Worm (Caenorhabditis elegans): ENCODE data around the gene hrpl-1.

The hrpl-1 gene

ce11 chrII:6853059-6853466, 45.5 kb upstream of the hrpl-1 start (continued):
- TF ChIP-seq nhr-6 (tag; optimal IDR thresholded peaks at IDR 0.05) = peak; percentile 16
- TF ChIP-seq daf-19 (GFP tag; conservative IDR thresholded peaks at IDR 0.05) = no peak
- no peak for TF ChIP-seq pqm-1 (tag; optimal IDR thresholded peaks at IDR 0.05)
- TF ChIP-seq snpc-4 (tag; optimal IDR thresholded peaks at IDR 0.05) = no peak
- peak; percentile 16 for TF ChIP-seq jun-1 (tag; optimal IDR thresholded peaks at IDR 0.05)
- peak; percentile 71 for TF ChIP-seq hlh-11 (tag; optimal IDR thresholded peaks at IDR 0.05)
- peak in 1 of 2 experiments; percentile 28 for TF ChIP-seq mdl-1 (tag; optimal IDR thresholded peaks at IDR 0.05)
- no peak for TF ChIP-seq ceh-44 (GFP tag; IDR thresholded peaks at IDR 0.05)
- 0 out of 2 replicates have a peak, but pooled peaks have one; percentile 4 for TF ChIP-seq mxl-2 (GFP tag; conservative IDR thresholded peaks at IDR 0.05)
- TF ChIP-seq nhr-41 (GFP tag; IDR thresholded peaks at IDR 0.05) = peak; percentile 43; the same call in 1 of the 2 replicates

- TF ChIP-seq daf-16 (GFP tag; optimal IDR thresholded peaks at IDR 0.05) (no peak), daf-16 (tag; optimal IDR thresholded peaks at IDR 0.05) (no peak), dmd-9 (GFP tag; IDR thresholded peaks at IDR 0.05) (no peak), aha-1 (tag) (peak; percentile 50)
Measured at ce11 chrII:6858201-6858600, 40.3 kb upstream of the hrpl-1 start, which contains the start of gene dnj-5. Gene dnj-5 (minus strand): TSS chrII:6858301.

- TF ChIP-seq F44E2.7 (GFP tag; IDR thresholded peaks at IDR 0.05) (0 out of 2 replicates have a peak, but pooled peaks have one; percentile 16), lsy-2 (tag; optimal IDR thresholded peaks at IDR 0.05) (peak in 1 of 2 experiments; percentile 32), ceh-44 (GFP tag; IDR thresholded peaks at IDR 0.05) (no peak), R02D3.7 (tag; optimal IDR thresholded peaks at IDR 0.05) (no peak), dve-1 (tag; optimal IDR thresholded peaks at IDR 0.05; ENCODE audit: insufficient read depth) (peak; percentile 24), rbr-2 (tag; optimal IDR thresholded peaks at IDR 0.05) (peak; percentile 17), unc-62 (GFP tag; optimal IDR thresholded peaks at IDR 0.05 in 1 of 2) (peak in 1 of 2 experiments; percentile 97), unc-62 (tag; optimal IDR thresholded peaks at IDR 0.05) (no peak), nhr-25 (tag; optimal IDR thresholded peaks at IDR 0.05; ENCODE audit: borderline replicate concordance, insufficient read depth) (peak; percentile 35), hlh-30 (tag; optimal IDR thresholded peaks at IDR 0.05; ENCODE audit: insufficient read depth) (peak; percentile 4), mes-2 (tag; optimal IDR thresholded peaks at IDR 0.05; ENCODE audit: poor library complexity, severe bottlenecking) (peak; percentile 74), hif-1 (tag; optimal IDR thresholded peaks at IDR 0.05) (peak in 1 of 2 experiments; percentile 2), nhr-6 (tag; optimal IDR thresholded peaks at IDR 0.05) (peak; percentile 2), nhr-41 (GFP tag; IDR thresholded peaks at IDR 0.05) (0 out of 2 replicates have a peak, but pooled peaks have one; percentile 16), pha-4 (GFP tag; IDR thresholded peaks at IDR 0.05) (0 out of 2 replicates have a peak, but pooled peaks have one; percentile 13), pha-4 (tag; optimal IDR thresholded peaks at IDR 0.05) (no peak), dpl-1 (GFP tag; optimal IDR thresholded peaks at IDR 0.05) (peak; percentile 35), hmg-1.1 (GFP tag; IDR thresholded peaks at IDR 0.05) (peak; percentile 71), mxl-3 (GFP tag; optimal IDR thresholded peaks at IDR 0.05) (peak; percentile 53), php-3 (GFP tag; IDR thresholded peaks at IDR 0.05) (no peak), mep-1 (tag; optimal IDR thresholded peaks at IDR 0.05) (peak; percentile 53), dmd-6 (GFP tag; IDR thresholded peaks at IDR 0.05) (peak; percentile 46; the same call in 1 of the 2 replicates), daf-16 (GFP tag; optimal IDR thresholded peaks at IDR 0.05) (no peak), daf-16 (tag; optimal IDR thresholded peaks at IDR 0.05) (peak; percentile 40), pqm-1 (tag; optimal IDR thresholded peaks at IDR 0.05) (peak; percentile 34), nhr-237 (tag; optimal IDR thresholded peaks at IDR 0.05) (no peak), zip-11 (GFP tag; IDR thresholded peaks at IDR 0.05) (no peak), nhr-28 (tag; optimal IDR thresholded peaks at IDR 0.05) (peak; percentile 84), lin-13 (GFP tag; optimal IDR thresholded peaks at IDR 0.05) (no peak), ztf-7 (tag; optimal IDR thresholded peaks at IDR 0.05) (peak; percentile 10), F49E8.2 (tag; optimal IDR thresholded peaks at IDR 0.05; ENCODE audit: borderline replicate concordance) (no peak), zfp-2 (tag; optimal IDR thresholded peaks at IDR 0.05) (no peak), hlh-11 (tag; optimal IDR thresholded peaks at IDR 0.05) (peak; percentile 60), nhr-77 (tag; optimal IDR thresholded peaks at IDR 0.05) (no peak), snpc-4 (tag; optimal IDR thresholded peaks at IDR 0.05) (no peak)
Measured at ce11 chrII:6858835-6859234, 39.7 kb upstream of the hrpl-1 start.
